Worm (Caenorhabditis elegans) whole organism, late embryonic: ENCODE results near the gene epg-4.
A peak's percentile ranks its signal among the peaks of the same experiment; 100 is the strongest.

Source experiments
- C08G9.2 ChIP-seq: sonication (generic microtip); optimal IDR thresholded peaks from 2 replicates; lab custom pipeline; 2016; ENCODE audit warnings: mild to moderate bottlenecking, missing genetic modification characterization, moderate library complexity, missing compliant biosample characterization
- T23F11.4 ChIP-seq: fragments of 200-800 bp; sonication (Bioruptor generic); optimal IDR thresholded peaks from 2 replicates; lab custom pipeline; 2018; ENCODE audit warnings: mild to moderate bottlenecking, missing genetic modification characterization, missing compliant biosample characterization
- Y22D7AL.16 ChIP-seq: sonication (generic microtip); optimal IDR thresholded peaks from 2 replicates; lab custom pipeline; 2016; ENCODE audit warnings: missing genetic modification characterization, missing compliant biosample characterization
- ceh-18 ChIP-seq: sonication (generic microtip); optimal IDR thresholded peaks from 2 replicates; lab custom pipeline; 2016; ENCODE audit warnings: missing genetic modification characterization, missing compliant biosample characterization
- ceh-22 ChIP-seq: sonication (generic microtip); optimal IDR thresholded peaks from 2 replicates; lab custom pipeline; 2017; ENCODE audit warnings: missing biosample characterization, missing genetic modification characterization
- ceh-24 ChIP-seq: sonication (generic microtip); optimal IDR thresholded peaks from 2 replicates; lab custom pipeline; 2016; ENCODE audit warnings: mild to moderate bottlenecking, missing genetic modification characterization, missing compliant biosample characterization
- ceh-30 ChIP-seq: fragments of 150-350 bp; optimal IDR thresholded peaks from 2 replicates; lab custom pipeline; 2014; ENCODE audit warnings: missing biosample characterization, missing genetic modification characterization
- ceh-31 ChIP-seq: sonication (generic microtip); optimal IDR thresholded peaks from 2 replicates; lab custom pipeline; 2016; ENCODE audit warnings: missing genetic modification characterization, missing compliant biosample characterization
- ceh-45 ChIP-seq: fragments of 200-800 bp; sonication (Bioruptor generic); IDR thresholded peaks from 2 replicates; pipeline ENCODE4 v1.3.6; 2022; ENCODE audit warnings: missing genetic modification reagents, missing genetic modification characterization, missing compliant biosample characterization
- ceh-48 ChIP-seq: sonication (generic microtip); optimal IDR thresholded peaks from 2 replicates; lab custom pipeline; 2016; ENCODE audit warnings: missing genetic modification characterization, inconsistent platforms, missing compliant biosample characterization
- ceh-9 ChIP-seq: sonication (generic microtip); optimal IDR thresholded peaks from 2 replicates; lab custom pipeline; 2016; ENCODE audit warnings: mild to moderate bottlenecking, missing genetic modification characterization, inconsistent platforms, missing compliant biosample characterization
- dmd-4 ChIP-seq: sonication (generic microtip); optimal IDR thresholded peaks from 2 replicates; lab custom pipeline; 2016; ENCODE audit warnings: borderline replicate concordance, missing genetic modification characterization, missing compliant biosample characterization
- dve-1 ChIP-seq: sonication (generic microtip); optimal IDR thresholded peaks from 2 replicates; lab custom pipeline; 2017; ENCODE audit warnings: antibody characterized with exemption, mild to moderate bottlenecking, missing genetic modification characterization, missing compliant biosample characterization
- elt-4 ChIP-seq: sonication (generic microtip); optimal IDR thresholded peaks from 2 replicates; lab custom pipeline; 2016; ENCODE audit warnings: missing genetic modification characterization, missing compliant biosample characterization
- ets-4 ChIP-seq: sonication (generic microtip); optimal IDR thresholded peaks from 2 replicates; lab custom pipeline; 2016; ENCODE audit warnings: missing genetic modification characterization, missing compliant biosample characterization
- gmeb-2 ChIP-seq: sonication (generic microtip); optimal IDR thresholded peaks from 2 replicates; lab custom pipeline; 2016; ENCODE audit warnings: missing genetic modification characterization, inconsistent platforms, missing compliant biosample characterization
- hlh-6 ChIP-seq: sonication (generic microtip); optimal IDR thresholded peaks from 2 replicates; lab custom pipeline; 2016; ENCODE audit warnings: missing genotype, missing genetic modification characterization, missing compliant biosample characterization
- hlh-8 ChIP-seq: sonication (generic microtip); optimal IDR thresholded peaks from 2 replicates; lab custom pipeline; 2016; ENCODE audit warnings: missing genotype, missing genetic modification characterization, missing compliant biosample characterization
- lin-11 ChIP-seq: fragments of 200-800 bp; sonication (Bioruptor generic); optimal IDR thresholded peaks from 2 replicates; lab custom pipeline; 2018; ENCODE audit warnings: mild to moderate bottlenecking, missing genetic modification characterization, missing compliant biosample characterization
- mec-3 ChIP-seq: sonication (generic microtip); optimal IDR thresholded peaks from 2 replicates; lab custom pipeline; 2016; ENCODE audit warnings: borderline replicate concordance, missing genetic modification characterization, missing compliant biosample characterization
- nfya-1 ChIP-seq: sonication (generic microtip); optimal IDR thresholded peaks from 2 replicates; lab custom pipeline; 2017; ENCODE audit warnings: missing genetic modification characterization, mild to moderate bottlenecking, missing compliant biosample characterization, antibody characterized with exemption, moderate library complexity
- nhr-11 ChIP-seq: fragments of 150-350 bp; optimal IDR thresholded peaks from 2 replicates; lab custom pipeline; 2014; ENCODE audit warnings: missing biosample characterization, missing genetic modification characterization
- npax-4 ChIP-seq: sonication (generic microtip); optimal IDR thresholded peaks from 2 replicates; lab custom pipeline; 2016; ENCODE audit warnings: missing genetic modification characterization, missing compliant biosample characterization
- odd-2 ChIP-seq: sonication (generic microtip); optimal IDR thresholded peaks from 2 replicates; lab custom pipeline; 2017; ENCODE audit warnings: antibody characterized with exemption, mild to moderate bottlenecking, missing genetic modification characterization, missing compliant biosample characterization
- pat-9 ChIP-seq: fragments of 200-800 bp; sonication (Bioruptor generic); optimal IDR thresholded peaks from 2 replicates; lab custom pipeline; 2018; ENCODE audit warnings: mild to moderate bottlenecking, missing genetic modification characterization, moderate library complexity, missing compliant biosample characterization
- pax-1 ChIP-seq: fragments of 150-350 bp; optimal IDR thresholded peaks from 2 replicates; lab custom pipeline; 2014; ENCODE audit warnings: missing biosample characterization, missing genetic modification characterization
- pha-2 ChIP-seq: sonication (generic microtip); optimal IDR thresholded peaks from 2 replicates; lab custom pipeline; 2017; ENCODE audit warnings: mild to moderate bottlenecking, missing genetic modification characterization, missing compliant biosample characterization
- pha-4 ChIP-seq: fragments of 150-350 bp; optimal IDR thresholded peaks from 2 replicates; lab custom pipeline; 2018; ENCODE audit warnings: missing biosample characterization, missing genetic modification reagents, missing genetic modification characterization
- pqm-1 ChIP-seq: sonication (generic microtip); optimal IDR thresholded peaks from 2 replicates; lab custom pipeline; 2016; ENCODE audit warnings: missing genetic modification characterization, missing compliant biosample characterization
- ref-2 ChIP-seq: sonication (generic microtip); optimal IDR thresholded peaks from 2 replicates; lab custom pipeline; 2016; ENCODE audit warnings: missing genetic modification characterization, missing compliant biosample characterization
- rnt-1 ChIP-seq: sonication (generic microtip); optimal IDR thresholded peaks from 2 replicates; lab custom pipeline; 2016; ENCODE audit warnings: missing genetic modification characterization, missing compliant biosample characterization
- sdc-2 ChIP-seq: sonication (generic microtip); optimal IDR thresholded peaks from 2 replicates; lab custom pipeline; 2016; ENCODE audit warnings: missing genotype, missing genetic modification characterization, missing compliant biosample characterization
- sox-2 ChIP-seq: fragments of 200-800 bp; sonication (Bioruptor generic); IDR thresholded peaks from 2 replicates; pipeline ENCODE4 v1.3.6; 2022; ENCODE audit warnings: missing genetic modification reagents, missing genetic modification characterization, missing compliant biosample characterization
- sox-4 ChIP-seq: sonication (generic microtip); optimal IDR thresholded peaks from 2 replicates; lab custom pipeline; 2017; ENCODE audit warnings: mild to moderate bottlenecking, missing genetic modification characterization, inconsistent platforms, missing compliant biosample characterization
- syd-9 ChIP-seq: sonication (generic microtip); optimal IDR thresholded peaks from 2 replicates; lab custom pipeline; 2016; ENCODE audit warnings: mild to moderate bottlenecking, missing genetic modification characterization, moderate library complexity, missing compliant biosample characterization
- tbx-2 ChIP-seq: sonication (generic microtip); optimal IDR thresholded peaks from 2 replicates; lab custom pipeline; 2016; ENCODE audit warnings: missing genetic modification characterization, missing compliant biosample characterization
- unc-42 ChIP-seq: sonication (generic microtip); optimal IDR thresholded peaks from 2 replicates; lab custom pipeline; 2016; ENCODE audit warnings: missing genotype, missing genetic modification characterization, missing compliant biosample characterization
- unc-55 ChIP-seq: sonication (generic microtip); optimal IDR thresholded peaks from 2 replicates; lab custom pipeline; 2017; ENCODE audit warnings: missing biosample characterization, missing genetic modification reagents, missing genetic modification characterization
- unc-86 ChIP-seq: sonication (generic microtip); optimal IDR thresholded peaks from 2 replicates; lab custom pipeline; 2016; ENCODE audit warnings: missing genetic modification characterization, missing compliant biosample characterization
- ztf-16 ChIP-seq: sonication (generic microtip); optimal IDR thresholded peaks from 2 replicates; lab custom pipeline; 2017; ENCODE audit warnings: missing genetic modification characterization, missing compliant biosample characterization

Gene epg-4

ce11 chrIII:7148191-7148590 is 33.8 kb upstream of the epg-4 start:
- TF ChIP-seq elt-4 (tag; lab: Kevin White, UChicago) (no peak), ceh-9 (no peak), rnt-1 (tag; lab: Kevin White, UChicago) (no peak), ceh-45 (no peak), dve-1 (no peak), ceh-18 (no peak), hlh-8 (no peak), ceh-48 (tag; lab: Kevin White, UChicago) (no peak), T23F11.4 (GFP tag; lab: Kevin White, UChicago) (no peak), nhr-11 (tag; lab: Kevin White, UChicago) (no peak), ets-4 (tag; lab: Kevin White, UChicago) (no peak), sox-4 (tag; lab: Kevin White, UChicago) (no peak), pqm-1 (no peak)

- no peak for TF ChIP-seq lin-11 (tag; lab: Kevin White, UChicago)
- no peak for TF ChIP-seq ref-2
- no peak for TF ChIP-seq unc-86 (tag; lab: Kevin White, UChicago)
- TF ChIP-seq C08G9.2 (tag; lab: Kevin White, UChicago): no peak
- no peak for TF ChIP-seq pha-4 (tag; lab: Kevin White, UChicago)
- TF ChIP-seq hlh-6 (tag; lab: Kevin White, UChicago): no peak
- TF ChIP-seq ceh-48 (tag; lab: Kevin White, UChicago): no peak
- TF ChIP-seq sox-4 (tag; lab: Kevin White, UChicago): no peak
- TF ChIP-seq ceh-22 (tag; lab: Kevin White, UChicago): no peak
- TF ChIP-seq dmd-4: no peak
- TF ChIP-seq pha-2 (tag; lab: Kevin White, UChicago): no peak
- TF ChIP-seq npax-4 (tag; lab: Kevin White, UChicago): no peak
- no peak for TF ChIP-seq pat-9 (tag; lab: Kevin White, UChicago)
- no peak for TF ChIP-seq sox-2 (GFP tag; lab: Robert Waterston, UW)
- no peak for TF ChIP-seq ceh-24 (tag; lab: Kevin White, UChicago)
- no peak for TF ChIP-seq nhr-11 (tag; lab: Kevin White, UChicago)
- TF ChIP-seq mec-3: no peak
- no peak for TF ChIP-seq sdc-2 (tag; lab: Kevin White, UChicago)
- no peak for TF ChIP-seq syd-9 (tag; lab: Kevin White, UChicago)
These were observed 31.8 kb upstream of the epg-4 start for ce11 chrIII:7150162-7150561.

- TF ChIP-seq unc-55: no peak
- TF ChIP-seq, all 69 proteins: peak for 0
These were observed 29.4 kb upstream of the epg-4 start for ce11 chrIII:7152569-7152968.

ce11 chrIII:7153747-7154238 is 28.2 kb upstream of the epg-4 start, which contains the start of gene ogt-1:
ogt-1 (minus strand) TSS chrIII:7153797.
- peak; percentile 93 for TF ChIP-seq nfya-1 (tag; lab: Kevin White, UChicago)
- TF ChIP-seq gmeb-2 (tag; lab: Kevin White, UChicago): no peak
- TF ChIP-seq tbx-2 (tag; lab: Kevin White, UChicago): peak; percentile 4
- TF ChIP-seq odd-2 (tag; lab: Kevin White, UChicago): no peak
- no peak for TF ChIP-seq ceh-30 (tag; lab: Kevin White, UChicago)
- TF ChIP-seq ceh-31 (tag; lab: Kevin White, UChicago): peak; percentile 68
- peak; percentile 14 for TF ChIP-seq rnt-1 (tag; lab: Kevin White, UChicago)
- peak; percentile 66 for TF ChIP-seq unc-42 (tag; lab: Kevin White, UChicago)
- TF ChIP-seq unc-55: peak; percentile 78
- TF ChIP-seq ceh-22 (tag; lab: Kevin White, UChicago): no peak
- TF ChIP-seq pha-4 (tag; lab: Kevin White, UChicago): no peak
- TF ChIP-seq ztf-16 (tag; lab: Kevin White, UChicago): no peak
- TF ChIP-seq dve-1: peak; percentile 12
- peak; percentile 79 for TF ChIP-seq pax-1 (tag; lab: Kevin White, UChicago)
- peak; percentile 9 for TF ChIP-seq ceh-18
- TF ChIP-seq Y22D7AL.16 (tag; lab: Kevin White, UChicago): no peak
